Worm (Caenorhabditis elegans): Measurements from ENCODE around the gene gtap-1.

The gtap-1 gene

DNA sequence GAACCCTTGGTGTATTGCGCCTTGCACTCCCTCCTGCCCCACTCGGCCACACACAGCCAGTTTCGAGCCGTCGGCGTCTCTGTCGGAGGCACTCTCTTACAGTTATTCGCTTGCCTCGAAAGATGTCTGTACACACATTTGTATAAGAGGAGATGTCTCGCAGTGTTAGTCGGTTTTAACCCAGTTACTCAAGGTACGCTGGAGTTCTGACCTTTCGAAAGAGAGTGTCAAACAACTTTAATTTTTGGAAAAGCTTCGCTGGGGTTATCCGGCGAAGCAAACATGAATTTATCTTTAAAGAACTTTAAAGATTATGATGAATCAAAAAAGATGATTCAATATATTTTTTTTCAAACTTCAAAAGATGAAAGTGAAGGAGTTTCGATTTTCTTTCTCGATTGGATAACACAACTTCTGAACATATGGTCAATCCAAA is 11.7 kb upstream of the gtap-1 start (continued):
- TF ChIP-seq T20F7.1 (GFP tag; optimal IDR thresholded peaks at IDR 0.05) (peak; percentile 93), cey-2 (tag; optimal IDR thresholded peaks at IDR 0.05; ENCODE audit: borderline replicate concordance, insufficient read depth) (peak; percentile 89), set-16 (GFP tag; IDR thresholded peaks at IDR 0.05) (peak; percentile 83), nhr-76 (tag; optimal IDR thresholded peaks at IDR 0.05) (peak; percentile 77), jun-1 (tag; optimal IDR thresholded peaks at IDR 0.05) (peak; percentile 98), daf-12 (tag; optimal IDR thresholded peaks at IDR 0.05) (peak; percentile 43), tra-1 (GFP tag; IDR thresholded peaks at IDR 0.05) (peak; percentile 98), egl-27 (tag; optimal IDR thresholded peaks at IDR 0.05) (peak; percentile 93), dve-1 (tag; optimal IDR thresholded peaks at IDR 0.05; ENCODE audit: insufficient read depth) (peak; percentile 100), vab-7 (GFP tag; IDR thresholded peaks at IDR 0.05) (peak; percentile 87), lin-29 (GFP tag; IDR thresholded peaks at IDR 0.05) (peak; percentile 92), lin-13 (GFP tag; optimal IDR thresholded peaks at IDR 0.05) (peak; percentile 98), egl-43 (GFP tag; IDR thresholded peaks at IDR 0.05) (peak; percentile 99), nhr-11 (tag; optimal IDR thresholded peaks at IDR 0.05) (peak; percentile 98), hlh-30 (tag; optimal IDR thresholded peaks at IDR 0.05; ENCODE audit: insufficient read depth) (peak; percentile 96), ZK337.2 (GFP tag; IDR thresholded peaks at IDR 0.05) (peak; percentile 78), nhr-111 (GFP tag; optimal IDR thresholded peaks at IDR 0.05) (peak; percentile 89), zip-2 (tag; optimal IDR thresholded peaks at IDR 0.05) (peak; percentile 91), lin-38 (GFP tag; IDR thresholded peaks at IDR 0.05) (peak; percentile 95), mdl-1 (tag; optimal IDR thresholded peaks at IDR 0.05) (peak; percentile 94 to 95), unc-39 (tag; optimal IDR thresholded peaks at IDR 0.05) (peak; percentile 75), D1046.2 (GFP tag; IDR thresholded peaks at IDR 0.05) (peak; percentile 92), F37D6.2 (tag; optimal IDR thresholded peaks at IDR 0.05) (peak; percentile 97), lir-3 (tag; optimal IDR thresholded peaks at IDR 0.05) (peak; percentile 87), aly-2 (tag; optimal IDR thresholded peaks at IDR 0.05) (no peak), pqm-1 (tag; optimal IDR thresholded peaks at IDR 0.05) (peak; percentile 53), ceh-20 (GFP tag; IDR thresholded peaks at IDR 0.05) (peak; percentile 99), ceh-32 (tag; optimal IDR thresholded peaks at IDR 0.05; ENCODE audit: poor library complexity) (peak; percentile 91), F44E2.7 (GFP tag; IDR thresholded peaks at IDR 0.05) (peak; percentile 78), mxl-2 (GFP tag; conservative IDR thresholded peaks at IDR 0.05) (peak; percentile 86), ZK546.5 (tag; optimal IDR thresholded peaks at IDR 0.05) (peak; percentile 58 to 72), nhr-48 (tag; optimal IDR thresholded peaks at IDR 0.05) (peak; percentile 97), dmd-6 (GFP tag; IDR thresholded peaks at IDR 0.05) (peak; percentile 99), Y75B8A.6 (GFP tag; IDR thresholded peaks at IDR 0.05) (peak; percentile 78), spr-3 (GFP tag; optimal IDR thresholded peaks at IDR 0.05) (peak; percentile 97), snpc-4 (tag; optimal IDR thresholded peaks at IDR 0.05) (peak; percentile 98), dmd-9 (GFP tag; IDR thresholded peaks at IDR 0.05) (peak; percentile 99), ztf-11 (tag; optimal IDR thresholded peaks at IDR 0.05) (peak; percentile 47), Y48G9A.11 (GFP tag; IDR thresholded peaks at IDR 0.05) (peak; percentile 88), madf-9 (GFP tag; conservative IDR thresholded peaks at IDR 0.05) (peak; percentile 98), R02D3.7 (tag; optimal IDR thresholded peaks at IDR 0.05) (peak; percentile 58), pha-4 (GFP tag; IDR thresholded peaks at IDR 0.05) (peak; percentile 99), pha-4 (tag; optimal IDR thresholded peaks at IDR 0.05) (peak; percentile 27), arid-1 (GFP tag; conservative IDR thresholded peaks at IDR 0.05) (peak; percentile 96), T26A8.4 (GFP tag; IDR thresholded peaks at IDR 0.05) (peak; percentile 100), ceh-44 (GFP tag; IDR thresholded peaks at IDR 0.05) (peak; percentile 89; the same call in 1 of the 2 replicates), snpc-1.2 (GFP tag; IDR thresholded peaks at IDR 0.05) (peak; percentile 94), dmd-8 (GFP tag; IDR thresholded peaks at IDR 0.05) (peak; percentile 83), ces-1 (GFP tag; optimal IDR thresholded peaks at IDR 0.05) (peak; percentile 94), saeg-2 (GFP tag; IDR thresholded peaks at IDR 0.05) (peak; percentile 99), mdt-29 (GFP tag; IDR thresholded peaks at IDR 0.05) (peak; percentile 99)
